Fruit fly (Drosophila melanogaster) whole organism, wandering third instar larva: ENCODE results near the gene Lk.

ENCODE experiments used
- Abd-B ChIP-seq: fragments of >200 bp; optimal IDR thresholded peaks from 2 replicates; lab custom pipeline; 2017; ENCODE audit warnings: missing biosample characterization, missing genetic modification characterization
- CG32264 ChIP-seq: fragments of 200-800 bp; sonication (Bioruptor generic); optimal IDR thresholded peaks from 2 replicates; lab custom pipeline; 2016; ENCODE audit warnings: missing biosample characterization, missing genetic modification characterization
- CG9705 ChIP-seq: fragments of 200-800 bp; sonication (Bioruptor generic); optimal IDR thresholded peaks from 2 replicates; lab custom pipeline; 2018; ENCODE audit warnings: missing biosample characterization, mild to moderate bottlenecking, missing genetic modification characterization
- CrebA ChIP-seq: fragments of 200-800 bp; sonication (Bioruptor generic); optimal IDR thresholded peaks from 2 replicates; lab custom pipeline; 2016; ENCODE audit warnings: missing biosample characterization, mild to moderate bottlenecking, missing genetic modification characterization, borderline replicate concordance
- Dfd ChIP-seq: fragments of >200 bp; optimal IDR thresholded peaks from 2 replicates; lab custom pipeline; 2017; ENCODE audit warnings: missing biosample characterization, missing genetic modification characterization
- Dif ChIP-seq: fragments of 200-275, 200-300 bp; sonication (Bioruptor generic); optimal IDR thresholded peaks from 2 replicates; lab custom pipeline; 2018; ENCODE audit warnings: missing biosample characterization, missing genetic modification characterization; ENCODE audit not compliant: partially characterized antibody
- GATAd ChIP-seq: sonication (Bioruptor generic); optimal IDR thresholded peaks from 2 replicates; lab custom pipeline; 2016; ENCODE audit warnings: missing biosample characterization, missing genetic modification characterization
- HLH106 ChIP-seq: fragments of 200-800 bp; optimal IDR thresholded peaks from 3 replicates; lab custom pipeline; 2019; ENCODE audit warnings: missing biosample characterization, mild to moderate bottlenecking, missing genetic modification characterization, moderate library complexity
- Hnf4 ChIP-seq: fragments of 200-800 bp; sonication (Bioruptor generic); optimal IDR thresholded peaks from 2 replicates; lab custom pipeline; 2016; ENCODE audit warnings: missing biosample characterization, mild to moderate bottlenecking, missing genetic modification characterization
- Hr78 ChIP-seq: fragments of >200 bp; optimal IDR thresholded peaks from 2 replicates; lab custom pipeline; 2017; ENCODE audit warnings: missing biosample characterization, missing genetic modification characterization
- Hr83 ChIP-seq: fragments of 200-300 bp; sonication (Bioruptor generic); optimal IDR thresholded peaks from 2 replicates; lab custom pipeline; 2016; ENCODE audit warnings: missing biosample characterization, mild to moderate bottlenecking, missing genetic modification characterization, moderate library complexity; ENCODE audit not compliant: poor library complexity, severe bottlenecking
- Jra ChIP-seq: sonication (Bioruptor generic); optimal IDR thresholded peaks from 2 replicates; lab custom pipeline; 2016; ENCODE audit warnings: missing biosample characterization, missing genetic modification characterization
- Mio ChIP-seq: sonication (Bioruptor generic); optimal IDR thresholded peaks from 2 replicates; lab custom pipeline; 2016; ENCODE audit warnings: missing biosample characterization, missing genetic modification characterization
- Myc ChIP-seq: fragments of >200 bp; optimal IDR thresholded peaks from 2 replicates; lab custom pipeline; 2017
- N ChIP-seq: fragments of >200 bp; optimal IDR thresholded peaks from 2 replicates; lab custom pipeline; 2018; ENCODE audit warnings: missing biosample characterization, missing external identifiers, missing genetic modification characterization
- OdsH ChIP-seq: fragments of 200-800 bp; sonication (Bioruptor generic); optimal IDR thresholded peaks from 2 replicates; lab custom pipeline; 2016; ENCODE audit warnings: missing biosample characterization, mild to moderate bottlenecking, missing genetic modification characterization
- Rel ChIP-seq, 2 experiments: fragments of 200-800 bp; sonication (Bioruptor generic) in 1 of 2; optimal IDR thresholded peaks; 2 replicates in 1 of 2; 3 replicates in 1 of 2; lab custom pipeline; 2016 to 2019; ENCODE audit warnings: mild to moderate bottlenecking in 2 of 2, missing biosample characterization in 2 of 2, missing genetic modification characterization in 2 of 2, moderate library complexity in 1 of 2
- Sp1 ChIP-seq: fragments of 200-800 bp; sonication (Bioruptor generic); optimal IDR thresholded peaks from 3 replicates; lab custom pipeline; 2019; ENCODE audit warnings: missing biosample characterization, mild to moderate bottlenecking, missing genetic modification characterization, moderate library complexity
- Vsx2 ChIP-seq: fragments of 200-300, 225-300 bp; sonication (Bioruptor generic); optimal IDR thresholded peaks from 2 replicates; lab custom pipeline; 2018; ENCODE audit warnings: missing biosample characterization, missing genetic modification characterization; ENCODE audit not compliant: partially characterized antibody
- br ChIP-seq: fragments of 200-800 bp; sonication (Bioruptor generic); optimal IDR thresholded peaks from 2 replicates; lab custom pipeline; 2016; ENCODE audit warnings: missing biosample characterization, missing genetic modification characterization
- dmrt93B ChIP-seq: fragments of 200-800 bp; sonication (Bioruptor generic); optimal IDR thresholded peaks from 2 replicates; lab custom pipeline; 2018; ENCODE audit warnings: missing biosample characterization, mild to moderate bottlenecking, missing genetic modification characterization
- dsf ChIP-seq: sonication (Bioruptor generic); optimal IDR thresholded peaks from 2 replicates; lab custom pipeline; 2016; ENCODE audit warnings: missing biosample characterization, missing genetic modification characterization, borderline replicate concordance
- ey ChIP-seq: fragments of 200-800 bp; sonication (Bioruptor generic); optimal IDR thresholded peaks from 2 replicates; lab custom pipeline; 2016; ENCODE audit warnings: missing biosample characterization, missing genetic modification characterization
- foxo ChIP-seq, 2 experiments: fragments of 200-800 bp; sonication (Bioruptor generic); optimal IDR thresholded peaks; 2 replicates in 1 of 2; 3 replicates in 1 of 2; lab custom pipeline; 2016 to 2017; ENCODE audit warnings: missing biosample characterization in 2 of 2, missing genetic modification characterization in 2 of 2
- fru ChIP-seq: fragments of 200-800 bp; sonication (Bioruptor generic); optimal IDR thresholded peaks from 3 replicates; lab custom pipeline; 2016; ENCODE audit warnings: missing biosample characterization, mild to moderate bottlenecking, missing genetic modification characterization
- h ChIP-seq: fragments of 200-800 bp; sonication (Bioruptor generic); optimal IDR thresholded peaks from 3 replicates; lab custom pipeline; 2016; ENCODE audit warnings: missing biosample characterization, mild to moderate bottlenecking, missing genetic modification characterization
- jim ChIP-seq: fragments of 175-275, 200-325 bp; sonication (Bioruptor generic); optimal IDR thresholded peaks from 2 replicates; lab custom pipeline; 2016; ENCODE audit warnings: missing biosample characterization, mild to moderate bottlenecking, missing genetic modification characterization
- lola ChIP-seq: fragments of >200 bp; optimal IDR thresholded peaks from 2 replicates; lab custom pipeline; 2017; ENCODE audit warnings: missing biosample characterization, missing genetic modification characterization
- pan ChIP-seq: fragments of >200 bp; optimal IDR thresholded peaks from 2 replicates; lab custom pipeline; 2017
- psq ChIP-seq: fragments of 200-800 bp; sonication (Bioruptor generic); optimal IDR thresholded peaks from 3 replicates; lab custom pipeline; 2017; ENCODE audit warnings: missing biosample characterization, mild to moderate bottlenecking, missing genetic modification characterization, moderate library complexity
- rgr ChIP-seq: fragments of 200-800 bp; sonication (Bioruptor generic); optimal IDR thresholded peaks from 3 replicates; lab custom pipeline; 2016; ENCODE audit warnings: missing biosample characterization, mild to moderate bottlenecking, missing genetic modification characterization
- sage ChIP-seq: fragments of 200-800 bp; sonication (Bioruptor generic); optimal IDR thresholded peaks from 2 replicates; lab custom pipeline; 2016; ENCODE audit warnings: missing biosample characterization, mild to moderate bottlenecking, missing genetic modification characterization
- sv ChIP-seq: fragments of 200-800 bp; sonication (Bioruptor generic); optimal IDR thresholded peaks from 3 replicates; lab custom pipeline; 2016; ENCODE audit warnings: missing biosample characterization, missing genetic modification characterization
- tai ChIP-seq: sonication (Bioruptor generic); optimal IDR thresholded peaks from 2 replicates; lab custom pipeline; 2016; ENCODE audit warnings: missing biosample characterization, missing genetic modification characterization
- usp ChIP-seq: fragments of >200 bp; optimal IDR thresholded peaks from 2 replicates; lab custom pipeline; 2017; ENCODE audit warnings: missing biosample characterization, missing genetic modification characterization
- woc ChIP-seq: sonication (Bioruptor generic); optimal IDR thresholded peaks from 2 replicates; lab custom pipeline; 2016; ENCODE audit warnings: missing biosample characterization, mild to moderate bottlenecking, missing genetic modification characterization

Gene Lk

dm6 chr3L:14536042-14536684 lies 24.4 kb downstream of the Lk start, which contains the start of the genes bbg and CG43246:
Gene bbg (minus strand): TSS chr3L:14536276.
Gene CG43246 (plus strand): TSS chr3L:14536634.
- no peak for TF ChIP-seq usp (GFP tag; lab: Kevin White, UChicago)
- no peak for TF ChIP-seq Myc (lab: Kevin White, UChicago)
- TF ChIP-seq jim (GFP tag; lab: Kevin White, UChicago), result no peak
- TF ChIP-seq Sp1 (GFP tag; lab: Kevin White, UChicago), result no peak
- no peak for TF ChIP-seq Rel (GFP tag; optimal IDR thresholded peaks at IDR 0.05; lab: Kevin White, UChicago)
- no peak for TF ChIP-seq Rel (tag; optimal IDR thresholded peaks at IDR 0.05; lab: Kevin White, UChicago)
- no peak for TF ChIP-seq Jra
- TF ChIP-seq CG32264 (GFP tag; lab: Kevin White, UChicago), result no peak
- TF ChIP-seq ey (GFP tag; lab: Kevin White, UChicago), result no peak
- TF ChIP-seq sv (GFP tag; lab: Kevin White, UChicago), result no peak
- no peak for TF ChIP-seq woc
- no peak for TF ChIP-seq Hr78 (GFP tag; lab: Kevin White, UChicago)
- no peak for TF ChIP-seq h (GFP tag; lab: Kevin White, UChicago)
- TF ChIP-seq Hnf4 (GFP tag; lab: Kevin White, UChicago), result no peak

dm6 chr3L:14534619-14535018 lies 25.9 kb downstream of the Lk start:
- TF ChIP-seq h (GFP tag; lab: Kevin White, UChicago) (peak; percentile 26), CG9705 (GFP tag; lab: Kevin White, UChicago) (no peak), HLH106 (peak; percentile 28), lola (GFP tag; lab: Kevin White, UChicago) (no peak)

- TF ChIP-seq sv (GFP tag; lab: Kevin White, UChicago), result no peak
- TF ChIP-seq fru (GFP tag; lab: Kevin White, UChicago), result no peak
- no peak for TF ChIP-seq Hnf4 (GFP tag; lab: Kevin White, UChicago)
- TF ChIP-seq dmrt93B, result no peak
- TF ChIP-seq dsf (GFP tag; lab: Kevin White, UChicago), result no peak
- TF ChIP-seq lola (GFP tag; lab: Kevin White, UChicago), result no peak
- TF ChIP-seq N (GFP tag; lab: Kevin White, UChicago), result no peak
Observed at dm6 chr3L:14533110-14533509, 27.5 kb downstream of the Lk start.

- TF ChIP-seq br (no peak), Hr83 (GFP tag; lab: Kevin White, UChicago) (no peak), GATAd (GFP tag; lab: Kevin White, UChicago) (no peak), h (GFP tag; lab: Kevin White, UChicago) (no peak), jim (GFP tag; lab: Kevin White, UChicago) (no peak), Sp1 (GFP tag; lab: Kevin White, UChicago) (no peak), Abd-B (GFP tag; lab: Kevin White, UChicago) (no peak), lola (GFP tag; lab: Kevin White, UChicago) (no peak), Vsx2 (no peak), rgr (no peak), psq (GFP tag; lab: Kevin White, UChicago) (no peak), CG32264 (GFP tag; lab: Kevin White, UChicago) (no peak), usp (GFP tag; lab: Kevin White, UChicago) (no peak), pan (lab: Kevin White, UChicago) (no peak), Dfd (GFP tag; lab: Kevin White, UChicago) (no peak), Myc (lab: Kevin White, UChicago) (no peak), dsf (GFP tag; lab: Kevin White, UChicago) (no peak), HLH106 (no peak)
Observed at dm6 chr3L:14531802-14532201, 28.8 kb downstream of the Lk start.

- TF ChIP-seq psq (GFP tag; lab: Kevin White, UChicago) (no peak), lola (GFP tag; lab: Kevin White, UChicago) (no peak), HLH106 (no peak), CrebA (GFP tag; lab: Kevin White, UChicago) (no peak), fru (GFP tag; lab: Kevin White, UChicago) (no peak), Dif (GFP tag; lab: Kevin White, UChicago) (no peak), Hnf4 (GFP tag; lab: Kevin White, UChicago) (no peak), GATAd (GFP tag; lab: Kevin White, UChicago) (no peak), Abd-B (GFP tag; lab: Kevin White, UChicago) (no peak), foxo (GFP tag; optimal IDR thresholded peaks at IDR 0.05; lab: Kevin White, UChicago) (no peak), Jra (no peak), OdsH (GFP tag; lab: Kevin White, UChicago) (no peak), sage (no peak), rgr (no peak), Hr78 (GFP tag; lab: Kevin White, UChicago) (no peak), Hr83 (GFP tag; lab: Kevin White, UChicago) (no peak), tai (no peak), Mio (GFP tag; lab: Kevin White, UChicago) (no peak), N (GFP tag; lab: Kevin White, UChicago) (no peak)
- TF ChIP-seq, all 38 proteins: peak for 0
Observed at dm6 chr3L:14522483-14523362, 37.8 kb downstream of the Lk start.
